Fruit fly (Drosophila melanogaster) whole organism, wandering third instar larva: ENCODE results near the gene CG12689.

Experiments
- Hr78 ChIP-seq: fragments of >200 bp; optimal IDR thresholded peaks from 2 replicates; lab custom pipeline; 2017; ENCODE audit warnings: missing biosample characterization, missing genetic modification characterization
- OdsH ChIP-seq: fragments of 200-800 bp; sonication (Bioruptor generic); optimal IDR thresholded peaks from 2 replicates; lab custom pipeline; 2016; ENCODE audit warnings: missing biosample characterization, mild to moderate bottlenecking, missing genetic modification characterization
- dl ChIP-seq, 2 experiments: fragments of 175-275, 200-275 bp in 1 of 2; fragments of 200-275 bp in 1 of 2; sonication (Bioruptor generic); optimal IDR thresholded peaks; lab custom pipeline; 2018; ENCODE audit warnings: mild to moderate bottlenecking in 2 of 2, missing biosample characterization in 2 of 2, missing genetic modification characterization in 2 of 2, moderate library complexity in 2 of 2; ENCODE audit not compliant: partially characterized antibody in 2 of 2, insufficient read depth in 1 of 2
- dmrt93B ChIP-seq: fragments of 200-800 bp; sonication (Bioruptor generic); optimal IDR thresholded peaks from 2 replicates; lab custom pipeline; 2018; ENCODE audit warnings: missing biosample characterization, mild to moderate bottlenecking, missing genetic modification characterization
- foxo ChIP-seq, 2 experiments: fragments of 200-800 bp; sonication (Bioruptor generic); optimal IDR thresholded peaks; 2 replicates in 1 of 2; 3 replicates in 1 of 2; lab custom pipeline; 2016 to 2017; ENCODE audit warnings: missing biosample characterization in 2 of 2, missing genetic modification characterization in 2 of 2
- lola ChIP-seq: fragments of >200 bp; optimal IDR thresholded peaks from 2 replicates; lab custom pipeline; 2017; ENCODE audit warnings: missing biosample characterization, missing genetic modification characterization
- pan ChIP-seq: fragments of >200 bp; optimal IDR thresholded peaks from 2 replicates; lab custom pipeline; 2017
- psq ChIP-seq: fragments of 200-800 bp; sonication (Bioruptor generic); optimal IDR thresholded peaks from 3 replicates; lab custom pipeline; 2017; ENCODE audit warnings: missing biosample characterization, mild to moderate bottlenecking, missing genetic modification characterization, moderate library complexity
- rgr ChIP-seq: fragments of 200-800 bp; sonication (Bioruptor generic); optimal IDR thresholded peaks from 3 replicates; lab custom pipeline; 2016; ENCODE audit warnings: missing biosample characterization, mild to moderate bottlenecking, missing genetic modification characterization
- sage ChIP-seq: fragments of 200-800 bp; sonication (Bioruptor generic); optimal IDR thresholded peaks from 2 replicates; lab custom pipeline; 2016; ENCODE audit warnings: missing biosample characterization, mild to moderate bottlenecking, missing genetic modification characterization
- usp ChIP-seq: fragments of >200 bp; optimal IDR thresholded peaks from 2 replicates; lab custom pipeline; 2017; ENCODE audit warnings: missing biosample characterization, missing genetic modification characterization

DNA sequence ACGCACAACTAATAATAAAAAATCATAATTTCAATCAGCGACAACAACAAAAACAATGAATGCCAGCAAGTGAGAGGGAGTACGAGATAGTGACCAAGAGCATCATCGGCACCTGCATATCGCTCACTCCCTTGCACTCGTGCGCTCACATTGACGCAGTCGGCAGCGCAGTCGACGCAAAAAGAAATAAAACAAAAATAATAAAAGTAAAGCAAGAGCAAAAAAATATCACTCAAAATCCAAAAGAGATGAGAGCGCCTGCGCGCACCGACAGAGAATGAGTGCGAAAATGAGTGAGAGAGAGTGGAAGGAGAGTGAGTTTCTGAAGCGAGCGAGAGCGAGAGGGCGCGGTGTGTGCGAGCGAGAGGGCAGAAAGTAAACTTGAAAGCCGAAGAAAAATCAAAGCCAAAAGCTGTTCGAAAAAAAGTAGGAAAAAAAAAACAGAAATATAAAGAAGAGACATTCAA lies 18.6 kb upstream of the CG12689 start:
- TF ChIP-seq sage (GFP tag; lab: Kevin White, UChicago) (peak; percentile 42), pan (lab: Kevin White, UChicago) (no peak), Hr78 (GFP tag; lab: Kevin White, UChicago) (no peak), psq (no peak), foxo (GFP tag; optimal IDR thresholded peaks at IDR 0.05; lab: Kevin White, UChicago) (peak in 1 of 2 experiments; percentile 58), dl (GFP tag; optimal IDR thresholded peaks at IDR 0.05; lab: Kevin White, UChicago; ENCODE audit: insufficient read depth in 1 of 2, partially characterized antibody in 2 of 2) (peak in 1 of 2 experiments; percentile 2), OdsH (GFP tag; lab: Kevin White, UChicago) (no peak), lola (GFP tag; lab: Kevin White, UChicago) (no peak), rgr (GFP tag; lab: Kevin White, UChicago) (no peak), dmrt93B (GFP tag; lab: Kevin White, UChicago) (no peak), usp (GFP tag; lab: Kevin White, UChicago) (no peak)
